Worm (Caenorhabditis elegans) whole organism, late embryonic: ENCODE results near the gene ZK899.7.

Source experiments
- K09A11.1 ChIP-seq: sonication (generic microtip); optimal IDR thresholded peaks from 2 replicates; lab custom pipeline; 2017; ENCODE audit warnings: antibody characterized with exemption, mild to moderate bottlenecking, missing genetic modification characterization, missing compliant biosample characterization; ENCODE audit not compliant: insufficient read depth
- elt-2 ChIP-seq: sonication (generic microtip); optimal IDR thresholded peaks from 2 replicates; lab custom pipeline; 2016; ENCODE audit warnings: missing genetic modification reagents, missing genetic modification characterization, missing compliant biosample characterization
- pax-1 ChIP-seq: fragments of 150-350 bp; optimal IDR thresholded peaks from 2 replicates; lab custom pipeline; 2014; ENCODE audit warnings: missing biosample characterization, missing genetic modification characterization
- unc-55 ChIP-seq: sonication (generic microtip); optimal IDR thresholded peaks from 2 replicates; lab custom pipeline; 2017; ENCODE audit warnings: missing biosample characterization, missing genetic modification reagents, missing genetic modification characterization
- ztf-16 ChIP-seq: sonication (generic microtip); optimal IDR thresholded peaks from 2 replicates; lab custom pipeline; 2017; ENCODE audit warnings: missing genetic modification characterization, missing compliant biosample characterization

DNA sequence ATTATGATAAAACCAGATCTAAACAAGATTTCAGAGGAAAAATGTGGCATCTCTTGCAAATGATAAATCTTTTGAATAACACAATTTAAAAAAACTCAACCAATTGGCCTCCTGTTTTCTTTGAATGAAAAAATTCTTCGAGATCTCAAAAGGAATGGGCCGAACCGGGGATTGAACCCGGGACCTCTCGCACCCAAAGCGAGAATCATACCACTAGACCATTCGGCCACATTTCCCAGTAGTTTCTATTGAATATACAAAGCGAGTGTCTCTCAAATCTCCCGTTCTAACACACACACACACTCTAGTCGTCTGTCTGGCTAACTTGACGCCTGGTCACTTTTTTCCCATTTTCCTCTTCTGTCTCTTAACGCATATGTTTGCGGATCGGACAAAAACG lies 18.3 kb upstream of the ZK899.7 start:
- TF ChIP-seq ztf-16 (peak; percentile 79), pax-1 (tag; lab: Kevin White, UChicago) (peak; percentile 54), K09A11.1 (tag; lab: Kevin White, UChicago) (peak; percentile 94), elt-2 (peak; percentile 88), unc-55 (GFP tag; lab: Kevin White, UChicago) (no peak)
